Worm (Caenorhabditis elegans) whole organism, midembryonic: Measurements from ENCODE around the gene pmk-1.

Source experiments
- flt-1 ChIP-seq: fragments of 200-800 bp; sonication (Bioruptor generic); IDR thresholded peaks from 2 replicates; pipeline ENCODE4 v1.3.6; 2022; ENCODE audit warnings: missing genetic modification characterization, missing compliant biosample characterization
- ztf-29 ChIP-seq: fragments of 200-800 bp; sonication (Bioruptor generic); IDR thresholded peaks from 2 replicates; pipeline ENCODE4 v1.3.6; 2022; ENCODE audit warnings: missing genetic modification reagents, missing genetic modification characterization, missing compliant biosample characterization

DNA sequence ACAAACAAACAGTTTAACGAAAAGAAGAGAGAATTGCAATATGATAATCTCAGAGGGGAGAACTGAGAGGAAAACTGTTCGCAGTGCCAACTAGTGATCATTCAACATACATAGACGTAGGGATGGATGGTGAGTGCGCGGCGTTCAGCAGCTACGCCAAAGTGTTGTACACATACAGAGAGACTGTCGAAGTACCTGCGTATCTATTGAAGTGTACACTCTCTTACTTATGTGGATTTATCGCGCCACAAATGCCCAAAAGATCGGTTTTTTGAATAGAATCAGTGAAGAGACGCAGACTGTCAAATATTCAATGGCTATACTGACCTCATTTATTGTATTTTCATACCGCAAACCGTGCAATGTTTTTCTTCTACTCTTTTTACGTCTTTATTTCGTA is 21.7 kb downstream of the pmk-1 start:
- TF ChIP-seq flt-1 (GFP tag; lab: Robert Waterston, UW), result no peak
- TF ChIP-seq ztf-29, result no peak
